Fruit fly (Drosophila melanogaster) whole organism, embryonic: ENCODE results near the gene Cog2.

Experiments
- Aef1 ChIP-seq: fragments of 200-800 bp; sonication (Bioruptor generic); IDR thresholded peaks from 3 replicates; pipeline ENCODE4 v1.3.6; 2022; ENCODE audit warnings: missing biosample characterization, missing genetic modification characterization
- Awh ChIP-seq: fragments of 200-800 bp; sonication (Bioruptor generic); IDR thresholded peaks from 2 replicates; pipeline ENCODE4, ENCODE4 v1.3.6; 2022; ENCODE audit warnings: missing biosample characterization, missing genetic modification characterization
- CG1024 ChIP-seq: fragments of 200-800 bp; sonication (Bioruptor generic); IDR thresholded peaks from 2 replicates; pipeline ENCODE4 v1.3.6; 2022; ENCODE audit warnings: missing biosample characterization, missing genetic modification characterization
- CG10321 ChIP-seq: fragments of 200-800 bp; sonication (Bioruptor generic); IDR thresholded peaks from 2 replicates; pipeline ENCODE4 v1.3.6; 2022; ENCODE audit warnings: missing biosample characterization, missing genetic modification characterization
- CG10431 ChIP-seq: fragments of 200-800 bp; sonication (Bioruptor generic); optimal IDR thresholded peaks from 3 replicates; lab custom pipeline; 2018; ENCODE audit warnings: missing biosample characterization, mild to moderate bottlenecking, missing genetic modification characterization
- CG11093 ChIP-seq: fragments of 200-800 bp; sonication (Bioruptor generic); IDR thresholded peaks from 3 replicates; pipeline ENCODE4 v1.3.6; 2022; ENCODE audit warnings: missing biosample characterization, missing genetic modification characterization
- CG11696 ChIP-seq: fragments of 200-800 bp; sonication (Bioruptor generic); IDR thresholded peaks from 2 replicates; pipeline ENCODE4 v1.3.6; 2022; ENCODE audit warnings: missing biosample characterization, missing genetic modification characterization
- CG13287 ChIP-seq: fragments of 200-800 bp; sonication (Bioruptor generic); IDR thresholded peaks from 2 replicates; pipeline ENCODE4 v1.3.6; 2022; ENCODE audit warnings: missing biosample characterization, missing genetic modification characterization; ENCODE audit not compliant: partially characterized antibody
- CG14441 ChIP-seq: fragments of 200-800 bp; sonication (Bioruptor generic); IDR thresholded peaks from 2 replicates; pipeline ENCODE4 v1.3.6; 2022; ENCODE audit warnings: missing biosample characterization, missing genetic modification characterization
- CG14860 ChIP-seq: fragments of 200-800 bp; sonication (Bioruptor generic); IDR thresholded peaks from 3 replicates; pipeline ENCODE4 v1.3.6; 2022; ENCODE audit warnings: missing biosample characterization, missing genetic modification characterization; ENCODE audit not compliant: partially characterized antibody
- CG1603 ChIP-seq: fragments of 200-800 bp; sonication (Bioruptor generic); optimal IDR thresholded peaks from 2 replicates; lab custom pipeline; 2019; ENCODE audit warnings: missing biosample characterization, mild to moderate bottlenecking, missing genetic modification characterization, moderate library complexity
- CG17361 ChIP-seq: fragments of 200-800 bp; sonication (Bioruptor generic); IDR thresholded peaks from 3 replicates; pipeline ENCODE4 v1.3.6; 2022; ENCODE audit warnings: missing biosample characterization, missing genetic modification characterization
- CG17802 ChIP-seq: fragments of 200-800 bp; sonication (Bioruptor generic); optimal IDR thresholded peaks from 2 replicates; lab custom pipeline; 2018; ENCODE audit warnings: missing biosample characterization, mild to moderate bottlenecking, missing genetic modification characterization, moderate library complexity
- CG34422 ChIP-seq: fragments of 200-800 bp; sonication (Bioruptor generic); IDR thresholded peaks from 3 replicates; pipeline ENCODE4 v1.3.6; 2022; ENCODE audit warnings: missing biosample characterization, missing genetic modification characterization
- CG3847 ChIP-seq: fragments of 200-800 bp; sonication (Bioruptor generic); IDR thresholded peaks from 2 replicates; pipeline ENCODE4 v1.3.6; 2022; ENCODE audit warnings: missing biosample characterization, missing genetic modification characterization
- CG4328 ChIP-seq: fragments of 200-800 bp; sonication (Bioruptor generic); optimal IDR thresholded peaks from 3 replicates; lab custom pipeline; 2017; ENCODE audit warnings: missing biosample characterization, missing genetic modification reagents, missing genetic modification characterization
- CG4707 ChIP-seq: fragments of 200-800 bp; sonication (Bioruptor generic); optimal IDR thresholded peaks from 2 replicates; lab custom pipeline; 2018; ENCODE audit warnings: missing biosample characterization, mild to moderate bottlenecking, missing genetic modification characterization, moderate library complexity
- CG5245 ChIP-seq: fragments of 200-800 bp; sonication (Bioruptor generic); optimal IDR thresholded peaks from 3 replicates; lab custom pipeline; 2016; ENCODE audit warnings: missing biosample characterization, missing genetic modification characterization
- CG6689 ChIP-seq: fragments of 200-800 bp; sonication (Bioruptor generic); IDR thresholded peaks from 2 replicates; pipeline ENCODE4 v1.3.6; 2022; ENCODE audit warnings: missing biosample characterization, missing genetic modification characterization
- CG6791 ChIP-seq: fragments of 200-800 bp; sonication (Bioruptor generic); IDR thresholded peaks from 3 replicates; pipeline ENCODE4 v1.3.6; 2022; ENCODE audit warnings: missing biosample characterization, missing genetic modification characterization; ENCODE audit not compliant: partially characterized antibody
- CG6813 ChIP-seq: fragments of 200-800 bp; sonication (Bioruptor generic); optimal IDR thresholded peaks from 2 replicates; lab custom pipeline; 2017; ENCODE audit warnings: missing biosample characterization, missing genetic modification characterization, mild to moderate bottlenecking, moderate library complexity, missing genetic modification reagents
- Ets65A ChIP-seq: fragments of 200-800 bp; sonication (Bioruptor generic); peaks from one replicate; lab custom pipeline; 2016; ENCODE audit warnings: missing biosample characterization, missing genetic modification characterization
- HLH3B ChIP-seq: fragments of 200-800 bp; sonication (Bioruptor generic); IDR thresholded peaks from 2 replicates; pipeline ENCODE4 v1.3.6; 2022; ENCODE audit warnings: missing biosample characterization, missing genetic modification characterization
- NC2α ChIP-seq: fragments of 200-800 bp; sonication (Bioruptor generic); optimal IDR thresholded peaks from 2 replicates; lab custom pipeline; 2016; ENCODE audit warnings: missing biosample characterization, missing genetic modification characterization
- Nf-YA ChIP-seq: fragments of 200-800 bp; sonication (Bioruptor generic); IDR thresholded peaks from 2 replicates; pipeline ENCODE4 v1.3.6; 2022; ENCODE audit warnings: missing biosample characterization, missing genetic modification characterization
- Nf-YC ChIP-seq: fragments of 200-800 bp; optimal IDR thresholded peaks from 3 replicates; lab custom pipeline; 2019; ENCODE audit warnings: missing biosample characterization, mild to moderate bottlenecking, missing genetic modification characterization, moderate library complexity
- Pdp1 ChIP-seq, 2 experiments: fragments of 200-800 bp; sonication (Bioruptor generic); optimal IDR thresholded peaks; 3 replicates each; lab custom pipeline; 2016; ENCODE audit warnings: missing biosample characterization in 2 of 2, missing genetic modification characterization in 2 of 2, mild to moderate bottlenecking in 1 of 2, moderate library complexity in 1 of 2
- Sox100B ChIP-seq: fragments of 200-800 bp; sonication (Bioruptor generic); optimal IDR thresholded peaks from 3 replicates; lab custom pipeline; 2018; ENCODE audit warnings: missing biosample characterization, mild to moderate bottlenecking, missing genetic modification characterization
- Sox102F ChIP-seq: fragments of 200-800 bp; sonication (Bioruptor generic); optimal IDR thresholded peaks from 2 replicates; lab custom pipeline; 2018; ENCODE audit warnings: missing biosample characterization, mild to moderate bottlenecking, missing genetic modification characterization, moderate library complexity
- Taf1 ChIP-seq: fragments of 200-800 bp; sonication (Bioruptor generic); IDR thresholded peaks from 2 replicates; pipeline ENCODE4 v1.3.6; 2022; ENCODE audit warnings: missing biosample characterization, missing genetic modification characterization
- Usf ChIP-seq: fragments of 200-800 bp; sonication (Bioruptor generic); optimal IDR thresholded peaks from 2 replicates; lab custom pipeline; 2017; ENCODE audit warnings: missing genotype, missing biosample characterization, missing genetic modification characterization
- ase ChIP-seq: fragments of 200-800 bp; sonication (Bioruptor generic); IDR thresholded peaks from 3 replicates; pipeline ENCODE4 v1.3.6; 2022; ENCODE audit warnings: missing biosample characterization, missing genetic modification characterization
- btn ChIP-seq: fragments of 200-800 bp; sonication (Bioruptor generic); optimal IDR thresholded peaks from 2 replicates; lab custom pipeline; 2016; ENCODE audit warnings: missing biosample characterization, missing genetic modification characterization
- chinmo ChIP-seq: fragments of 200-800 bp; sonication (Bioruptor generic); IDR thresholded peaks from 4 replicates; pipeline ENCODE4 v1.3.6; 2022; ENCODE audit warnings: missing biosample characterization, missing genetic modification characterization; ENCODE audit not compliant: partially characterized antibody
- gce ChIP-seq: fragments of 200-800 bp; sonication (Bioruptor generic); IDR thresholded peaks from 3 replicates; pipeline ENCODE4 v1.3.6; 2022; ENCODE audit warnings: missing biosample characterization, missing genetic modification characterization
- gem ChIP-seq: fragments of 200-800 bp; sonication (Bioruptor generic); optimal IDR thresholded peaks from 2 replicates; lab custom pipeline; 2019; ENCODE audit warnings: missing biosample characterization, mild to moderate bottlenecking, missing genetic modification characterization, moderate library complexity
- kay ChIP-seq: fragments of 200-800 bp; sonication (Bioruptor generic); optimal IDR thresholded peaks from 2 replicates; lab custom pipeline; 2016; ENCODE audit warnings: missing biosample characterization, missing genetic modification characterization
- ken ChIP-seq: fragments of 200-800 bp; sonication (Bioruptor generic); IDR thresholded peaks from 3 replicates; pipeline ENCODE4 v1.3.6; 2022; ENCODE audit warnings: missing biosample characterization, missing genetic modification characterization
- lola ChIP-seq, 3 experiments: fragments of >200 bp in 2 of 3; fragments of 200-800 bp in 1 of 3; sonication (Bioruptor generic) in 1 of 3; optimal IDR thresholded peaks; 2 replicates each; lab custom pipeline; 2017 to 2019; ENCODE audit warnings: missing biosample characterization in 3 of 3, missing genetic modification characterization in 3 of 3, mild to moderate bottlenecking in 1 of 3, moderate library complexity in 1 of 3
- nmo ChIP-seq: fragments of 200-800 bp; sonication (Bioruptor generic); optimal IDR thresholded peaks from 2 replicates; lab custom pipeline; 2018; ENCODE audit warnings: missing biosample characterization, mild to moderate bottlenecking, missing genetic modification characterization, moderate library complexity
- odd ChIP-seq: fragments of 200-800 bp; sonication (Bioruptor generic); optimal IDR thresholded peaks from 2 replicates; lab custom pipeline; 2017; ENCODE audit warnings: missing biosample characterization, mild to moderate bottlenecking, missing genetic modification characterization
- pb ChIP-seq: fragments of 200-800 bp; sonication (Bioruptor generic); optimal IDR thresholded peaks from 3 replicates; lab custom pipeline; 2016; ENCODE audit warnings: missing biosample characterization, missing genetic modification characterization
- repo ChIP-seq: fragments of 200-800 bp; sonication (Bioruptor generic); optimal IDR thresholded peaks from 2 replicates; lab custom pipeline; 2016; ENCODE audit warnings: missing biosample characterization, missing genetic modification characterization
- sima ChIP-seq: fragments of 200-800 bp; sonication (Bioruptor generic); optimal IDR thresholded peaks from 2 replicates; lab custom pipeline; 2016; ENCODE audit warnings: missing biosample characterization, missing genetic modification characterization
- slbo ChIP-seq: fragments of 200-800 bp; sonication (Bioruptor generic); IDR thresholded peaks from 2 replicates; pipeline ENCODE4 v1.3.6; 2022; ENCODE audit warnings: missing biosample characterization, missing genetic modification characterization
- sna ChIP-seq: fragments of 200-800 bp; sonication (Bioruptor generic); IDR thresholded peaks from 2 replicates; pipeline ENCODE4 v1.3.6; 2022; ENCODE audit warnings: missing biosample characterization, missing genetic modification characterization; ENCODE audit not compliant: partially characterized antibody
- sr ChIP-seq: fragments of 200-800 bp; sonication (Bioruptor generic); IDR thresholded peaks from 3 replicates; pipeline ENCODE4 v1.3.6; 2022; ENCODE audit warnings: missing biosample characterization, missing genetic modification characterization
- ttk ChIP-seq: fragments of 200-800 bp; sonication (Bioruptor generic); IDR thresholded peaks from 2 replicates; pipeline ENCODE4 v2.1.2; 2022; ENCODE audit warnings: missing biosample characterization, missing genetic modification characterization
- zen2 ChIP-seq: fragments of 200-800 bp; sonication (Bioruptor generic); IDR thresholded peaks from 3 replicates; pipeline ENCODE4 v1.3.6; 2022; ENCODE audit warnings: missing biosample characterization, missing genetic modification characterization; ENCODE audit not compliant: partially characterized antibody

The Cog2 gene

dm6 chr3R:15409772-15410688 lies 48.6 kb upstream of the Cog2 start (continued):
- TF ChIP-seq CG3847 (GFP tag; lab: Robert Waterston, UW) (no peak), Sox100B (GFP tag; lab: Kevin White, UChicago) (peak; percentile 14), CG4707 (peak; percentile 95), CG14860 (no peak), Aef1 (no peak), sna (GFP tag; lab: Robert Waterston, UW) (no peak), CG14441 (GFP tag; lab: Robert Waterston, UW) (peak; percentile 6; the same call in 1 of the 2 replicates), CG5245 (no peak), NC2α (no peak), CG1603 (peak; percentile 28), gce (no peak), CG6813 (no peak), CG34422 (peak; percentile 56; the same call in 1 of the 3 replicates), CG11696 (GFP tag; lab: Robert Waterston, UW) (no peak), CG11093 (0 out of 3 replicates have a peak, but pooled peaks have one; percentile 30), gem (tag; lab: Kevin White, UChicago) (peak; percentile 25), CG17361 (peak; percentile 44; the same call in 2 of the 3 replicates), slbo (GFP tag; lab: Robert Waterston, UW) (peak; percentile 20; the same call in 1 of the 2 replicates), sima (GFP tag; lab: Kevin White, UChicago) (no peak), repo (GFP tag; lab: Kevin White, UChicago) (no peak), odd (GFP tag; lab: Kevin White, UChicago) (peak; percentile 21), Nf-YA (GFP tag; lab: Robert Waterston, UW) (0 out of 2 replicates have a peak, but pooled peaks have one; percentile 17), nmo (GFP tag; lab: Kevin White, UChicago) (peak; percentile 34), chinmo (0 out of 4 replicates have a peak, but pooled peaks have one; percentile 46), Awh (GFP tag; lab: Robert Waterston, UW) (0 out of 2 replicates have a peak, but pooled peaks have one; percentile 26), HLH3B (GFP tag; lab: Robert Waterston, UW) (peak; percentile 35; the same call in 1 of the 2 replicates), Usf (no peak), Nf-YC (no peak), sr (GFP tag; lab: Robert Waterston, UW) (0 out of 3 replicates have a peak, but pooled peaks have one; percentile 12), ase (GFP tag; lab: Robert Waterston, UW) (0 out of 3 replicates have a peak, but pooled peaks have one; percentile 8), kay (GFP tag; lab: Kevin White, UChicago) (no peak), Ets65A (GFP tag; lab: Kevin White, UChicago) (peak; percentile 66), ttk (GFP tag; lab: Robert Waterston, UW) (peak; percentile 52), zen2 (GFP tag; lab: Robert Waterston, UW) (no peak), CG10431 (no peak), CG6791 (no peak), Taf1 (no peak)

- TF ChIP-seq CG4328 (GFP tag; lab: Kevin White, UChicago) (no peak), btn (GFP tag; lab: Kevin White, UChicago) (no peak), CG10321 (GFP tag; lab: Robert Waterston, UW) (no peak), slbo (GFP tag; lab: Robert Waterston, UW) (peak; percentile 37; the same call in 1 of the 2 replicates), CG17802 (tag; lab: Kevin White, UChicago) (no peak), CG13287 (no peak), CG6689 (GFP tag; lab: Robert Waterston, UW) (no peak), lola (GFP tag; optimal IDR thresholded peaks at IDR 0.05; lab: Kevin White, UChicago) (no peak), Sox102F (GFP tag; lab: Kevin White, UChicago) (peak; percentile 3), Pdp1 (GFP tag; optimal IDR thresholded peaks at IDR 0.05; lab: Kevin White, UChicago) (peak in 1 of 2 experiments; percentile 93), gce (0 out of 3 replicates have a peak, but pooled peaks have one; percentile 6), CG10431 (peak; percentile 22), CG1024 (GFP tag; lab: Robert Waterston, UW) (peak; percentile 17; the same call in 1 of the 2 replicates), ken (GFP tag; lab: Robert Waterston, UW) (0 out of 3 replicates have a peak, but pooled peaks have one; percentile 19), pb (GFP tag; lab: Kevin White, UChicago) (no peak)
These were observed 47.8 kb upstream of the Cog2 start for dm6 chr3R:15409110-15409771.
